Fruit fly (Drosophila melanogaster): ENCODE results near the gene CG34454.

dm6 chr3L:203536-204135 is 28.5 kb downstream of the CG34454 start, which contains the start of gene NitFhit:
- TF ChIP-seq pan (optimal IDR thresholded peaks at IDR 0.05) (no peak), dsf (GFP tag; optimal IDR thresholded peaks at IDR 0.05; ENCODE audit: borderline replicate concordance) (no peak), Dfd (GFP tag; optimal IDR thresholded peaks at IDR 0.05) (no peak), lola (GFP tag; optimal IDR thresholded peaks at IDR 0.05) (no peak), Vsx2 (GFP tag; optimal IDR thresholded peaks at IDR 0.05; ENCODE audit: partially characterized antibody) (no peak), GATAd (GFP tag; optimal IDR thresholded peaks at IDR 0.05) (no peak), OdsH (GFP tag; optimal IDR thresholded peaks at IDR 0.05) (no peak)
